Fruit fly (Drosophila melanogaster) whole organism, embryonic: ENCODE results near the gene Rnb.

Source experiments
- CG10366 ChIP-seq: fragments of 200-800 bp; sonication (Bioruptor generic); IDR thresholded peaks from 2 replicates; pipeline ENCODE4 v1.3.6; 2022; ENCODE audit warnings: missing biosample characterization, missing genetic modification characterization
- CG10654 ChIP-seq: fragments of 200-800 bp; sonication (Bioruptor generic); optimal IDR thresholded peaks from 2 replicates; lab custom pipeline; 2016; ENCODE audit warnings: missing biosample characterization, missing genetic modification characterization
- CG11504 ChIP-seq: fragments of 200-800 bp; sonication (Bioruptor generic); optimal IDR thresholded peaks from 3 replicates; lab custom pipeline; 2019; ENCODE audit warnings: missing biosample characterization, mild to moderate bottlenecking, missing genetic modification characterization, moderate library complexity
- CG11696 ChIP-seq: fragments of 200-800 bp; sonication (Bioruptor generic); IDR thresholded peaks from 2 replicates; pipeline ENCODE4 v1.3.6; 2022; ENCODE audit warnings: missing biosample characterization, missing genetic modification characterization
- CG12236 ChIP-seq: fragments of 200-800 bp; sonication (Bioruptor generic); optimal IDR thresholded peaks from 2 replicates; lab custom pipeline; 2016; ENCODE audit warnings: missing biosample characterization, missing genetic modification characterization
- CG13123 ChIP-seq: fragments of 200-800 bp; sonication (Bioruptor generic); optimal IDR thresholded peaks from 2 replicates; lab custom pipeline; 2016; ENCODE audit warnings: missing biosample characterization, missing genetic modification characterization
- CG2678 ChIP-seq: fragments of 200-800 bp; sonication (Bioruptor generic); optimal IDR thresholded peaks from 3 replicates; lab custom pipeline; 2019; ENCODE audit warnings: missing biosample characterization, mild to moderate bottlenecking, missing genetic modification characterization, moderate library complexity
- CG30403 ChIP-seq: fragments of 200-800 bp; sonication (Bioruptor generic); optimal IDR thresholded peaks from 3 replicates; lab custom pipeline; 2016; ENCODE audit warnings: missing biosample characterization, missing genetic modification characterization
- CG32532 ChIP-seq: fragments of 200-800 bp; sonication (Bioruptor generic); IDR thresholded peaks from 2 replicates; pipeline ENCODE4 v1.3.6; 2022; ENCODE audit warnings: missing biosample characterization, missing genetic modification characterization
- CG7987 ChIP-seq: fragments of 200-800 bp; sonication (Bioruptor generic); optimal IDR thresholded peaks from 2 replicates; lab custom pipeline; 2018; ENCODE audit warnings: missing biosample characterization, mild to moderate bottlenecking, missing genetic modification characterization, moderate library complexity
- CG8290 ChIP-seq, 3 experiments: fragments of 200-800 bp; sonication (Bioruptor generic); optimal IDR thresholded peaks; 2 replicates each; lab custom pipeline; 2016 to 2019; ENCODE audit warnings: missing biosample characterization in 3 of 3, missing genetic modification characterization in 3 of 3, mild to moderate bottlenecking in 2 of 3, moderate library complexity in 1 of 3
- CG9876 ChIP-seq: fragments of 200-800 bp; sonication (Bioruptor generic); optimal IDR thresholded peaks from 2 replicates; lab custom pipeline; 2016; ENCODE audit warnings: missing biosample characterization, missing genetic modification characterization
- CG9932 ChIP-seq: fragments of 200-800 bp; sonication (Bioruptor generic); IDR thresholded peaks from 2 replicates; pipeline ENCODE4 v1.3.6; 2022; ENCODE audit warnings: missing biosample characterization, missing genetic modification characterization
- Dbx ChIP-seq: fragments of 200-800 bp; sonication (Bioruptor generic); IDR thresholded peaks from 3 replicates; pipeline ENCODE4 v1.3.6; 2022; ENCODE audit warnings: missing biosample characterization, missing genetic modification characterization
- Dref ChIP-seq: fragments of 200-800 bp; sonication (Bioruptor generic); IDR thresholded peaks from 2 replicates; pipeline ENCODE4 v1.3.6; 2022; ENCODE audit warnings: missing biosample characterization, missing genetic modification characterization
- Ets97D ChIP-seq: fragments of 200-800 bp; sonication (Bioruptor generic); optimal IDR thresholded peaks from 3 replicates; lab custom pipeline; 2016; ENCODE audit warnings: missing biosample characterization, missing genetic modification characterization
- HHEX ChIP-seq: fragments of 200-800 bp; sonication (Bioruptor generic); optimal IDR thresholded peaks from 3 replicates; lab custom pipeline; 2017; ENCODE audit warnings: missing biosample characterization, mild to moderate bottlenecking, missing genetic modification characterization, missing genetic modification reagents
- HmgD ChIP-seq: fragments of 200-800 bp; sonication (Bioruptor generic); optimal IDR thresholded peaks from 3 replicates; lab custom pipeline; 2016; ENCODE audit warnings: missing biosample characterization, missing genetic modification characterization
- Hsf ChIP-seq: fragments of 200-800 bp; sonication (Bioruptor generic); optimal IDR thresholded peaks from 3 replicates; lab custom pipeline; 2016; ENCODE audit warnings: missing biosample characterization, missing genetic modification characterization
- MBD-R2 ChIP-seq: fragments of 200-800 bp; sonication (Bioruptor generic); IDR thresholded peaks from 2 replicates; pipeline ENCODE4 v1.3.6; 2022; ENCODE audit warnings: missing biosample characterization, missing genetic modification characterization
- Mad ChIP-seq: fragments of 200-800 bp; sonication (Bioruptor generic); optimal IDR thresholded peaks from 2 replicates; lab custom pipeline; 2016; ENCODE audit warnings: missing biosample characterization, missing genetic modification characterization
- Meics ChIP-seq: fragments of 200-800 bp; sonication (Bioruptor generic); optimal IDR thresholded peaks from 2 replicates; lab custom pipeline; 2017; ENCODE audit warnings: missing biosample characterization, mild to moderate bottlenecking, missing genetic modification characterization
- NFAT ChIP-seq: fragments of 200-800 bp; sonication (Bioruptor generic); IDR thresholded peaks from 2 replicates; pipeline ENCODE4 v1.3.6; 2022; ENCODE audit warnings: missing biosample characterization, missing genetic modification characterization
- Rfx ChIP-seq: fragments of 200-800 bp; sonication (Bioruptor generic); IDR thresholded peaks from 2 replicates; pipeline ENCODE4 v1.3.6; 2022; ENCODE audit warnings: missing biosample characterization, missing genetic modification characterization
- Taf1 ChIP-seq: fragments of 200-800 bp; sonication (Bioruptor generic); IDR thresholded peaks from 2 replicates; pipeline ENCODE4 v1.3.6; 2022; ENCODE audit warnings: missing biosample characterization, missing genetic modification characterization
- Trl ChIP-seq, 3 experiments: fragments of >200 bp in 2 of 3; fragments of 200-800 bp in 1 of 3; sonication (Bioruptor generic) in 1 of 3; optimal IDR thresholded peaks; 2 replicates in 1 of 3; 3 replicates in 2 of 3; lab custom pipeline; 2016 to 2017; ENCODE audit warnings: missing biosample characterization in 1 of 3, missing genetic modification characterization in 1 of 3
- Xbp1 ChIP-seq: fragments of 200-800 bp; sonication (Bioruptor generic); optimal IDR thresholded peaks from 3 replicates; lab custom pipeline; 2016; ENCODE audit warnings: missing biosample characterization, mild to moderate bottlenecking, missing genetic modification characterization
- crc ChIP-seq: fragments of 200-800 bp; sonication (Bioruptor generic); optimal IDR thresholded peaks from 2 replicates; lab custom pipeline; 2016; ENCODE audit warnings: missing biosample characterization, missing genetic modification characterization
- da ChIP-seq: fragments of 200-800 bp; sonication (Bioruptor generic); optimal IDR thresholded peaks from 2 replicates; lab custom pipeline; 2016; ENCODE audit warnings: missing biosample characterization, missing genetic modification characterization
- gem ChIP-seq: fragments of 200-800 bp; sonication (Bioruptor generic); optimal IDR thresholded peaks from 2 replicates; lab custom pipeline; 2019; ENCODE audit warnings: missing biosample characterization, mild to moderate bottlenecking, missing genetic modification characterization, moderate library complexity
- grau ChIP-seq: fragments of 200-800 bp; optimal IDR thresholded peaks from 3 replicates; lab custom pipeline; 2019; ENCODE audit warnings: missing biosample characterization, mild to moderate bottlenecking, missing genetic modification characterization, moderate library complexity
- hkb ChIP-seq, 2 experiments: fragments of 200-800 bp in 1 of 2; fragments of >200 bp in 1 of 2; sonication (Bioruptor generic) in 1 of 2; IDR thresholded peaks in 1 of 2; optimal IDR thresholded peaks in 1 of 2; 2 replicates each; pipeline versions ENCODE4 v1.3.6 to Lab custom; 2017 to 2022; ENCODE audit warnings: missing biosample characterization in 1 of 2, missing genetic modification characterization in 1 of 2
- kay ChIP-seq: fragments of 200-800 bp; sonication (Bioruptor generic); optimal IDR thresholded peaks from 2 replicates; lab custom pipeline; 2016; ENCODE audit warnings: missing biosample characterization, missing genetic modification characterization
- pb ChIP-seq: fragments of 200-800 bp; sonication (Bioruptor generic); optimal IDR thresholded peaks from 3 replicates; lab custom pipeline; 2016; ENCODE audit warnings: missing biosample characterization, missing genetic modification characterization
- row ChIP-seq: fragments of 200-800 bp; sonication (Bioruptor generic); IDR thresholded peaks from 3 replicates; pipeline ENCODE4 v1.3.6; 2022; ENCODE audit warnings: missing biosample characterization, missing genetic modification characterization
- slbo ChIP-seq: fragments of 200-800 bp; sonication (Bioruptor generic); IDR thresholded peaks from 2 replicates; pipeline ENCODE4 v1.3.6; 2022; ENCODE audit warnings: missing biosample characterization, missing genetic modification characterization

The Rnb gene

dm6 chr3R:29762297-29762696 lies 36.9 kb downstream of the Rnb start:
- TF ChIP-seq CG11504 (tag; lab: Kevin White, UChicago) (peak; percentile 7), CG7987 (GFP tag; lab: Kevin White, UChicago) (no peak), CG30403 (peak; percentile 7), HmgD (no peak), crc (GFP tag; lab: Kevin White, UChicago) (no peak), gem (peak; percentile 7), Ets97D (GFP tag; lab: Kevin White, UChicago) (no peak), Dbx (no peak), CG10654 (GFP tag; lab: Kevin White, UChicago) (no peak), slbo (GFP tag; lab: Robert Waterston, UW) (peak; percentile 12; the same call in 1 of the 2 replicates), hkb (optimal IDR thresholded peaks at IDR 0.05; lab: Kevin White, UChicago) (no peak), hkb (GFP tag; IDR thresholded peaks at IDR 0.05; lab: Robert Waterston, UW) (0 out of 2 replicates have a peak, but pooled peaks have one; percentile 19), Xbp1 (GFP tag; lab: Kevin White, UChicago) (no peak), pb (no peak), CG11696 (GFP tag; lab: Robert Waterston, UW) (no peak), Mad (no peak), Hsf (GFP tag; lab: Kevin White, UChicago) (no peak)
- TF ChIP-seq, all 482 proteins: peak for 5

DNA sequence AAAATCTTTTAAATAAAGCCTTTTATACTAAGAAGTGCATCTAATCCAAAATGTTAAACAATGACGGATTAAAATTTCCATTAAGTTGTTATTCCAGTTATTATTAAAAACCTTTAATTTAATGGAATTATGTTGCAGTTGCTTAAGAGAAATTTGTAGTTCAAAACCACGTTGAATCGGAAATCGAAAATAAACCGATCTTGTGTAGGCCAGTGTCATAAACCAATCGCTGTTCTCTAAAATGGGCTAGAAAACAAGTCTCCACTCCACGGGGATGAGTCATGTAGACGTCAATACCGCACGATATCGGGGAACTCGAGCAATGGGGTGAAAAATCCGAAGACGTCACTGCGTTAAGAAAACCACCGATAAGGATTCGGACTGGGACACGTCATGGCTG lies 37.6 kb downstream of the Rnb start:
- TF ChIP-seq kay (GFP tag; lab: Kevin White, UChicago) (peak; percentile 40), HHEX (GFP tag; lab: Kevin White, UChicago) (no peak), Rfx (GFP tag; lab: Robert Waterston, UW) (peak; percentile 25; the same call in 1 of the 2 replicates), CG9876 (GFP tag; lab: Kevin White, UChicago) (no peak), MBD-R2 (peak; percentile 16; the same call in 1 of the 2 replicates), row (peak; percentile 55; the same call in 2 of the 3 replicates), gem (peak; percentile 26), CG10366 (peak; percentile 7; the same call in 1 of the 2 replicates), Dref (no peak), grau (tag; lab: Kevin White, UChicago) (peak; percentile 9), slbo (GFP tag; lab: Robert Waterston, UW) (peak; percentile 47; the same call in 1 of the 2 replicates), CG9932 (GFP tag; lab: Robert Waterston, UW) (peak; percentile 45)

- TF ChIP-seq Trl (optimal IDR thresholded peaks at IDR 0.05; lab: Kevin White, UChicago) (peak; percentile 28 to 57), Trl (GFP tag; optimal IDR thresholded peaks at IDR 0.05; lab: Kevin White, UChicago) (no peak), CG2678 (tag; lab: Kevin White, UChicago) (peak; percentile 6), row (peak; percentile 50), CG13123 (GFP tag; lab: Kevin White, UChicago) (no peak), CG12236 (GFP tag; lab: Kevin White, UChicago) (no peak), CG8290 (GFP tag; optimal IDR thresholded peaks at IDR 0.05; lab: Kevin White, UChicago) (no peak), CG8290 (tag; optimal IDR thresholded peaks at IDR 0.05; lab: Kevin White, UChicago) (no peak), CG11504 (tag; lab: Kevin White, UChicago) (peak; percentile 13), NFAT (GFP tag; lab: Robert Waterston, UW) (0 out of 2 replicates have a peak, but pooled peaks have one; percentile 25), Taf1 (no peak), Rfx (GFP tag; lab: Robert Waterston, UW) (peak; percentile 21; the same call in 1 of the 2 replicates), da (no peak), Meics (GFP tag; lab: Kevin White, UChicago) (peak; percentile 1), CG32532 (GFP tag; lab: Robert Waterston, UW) (peak; percentile 49; the same call in 1 of the 2 replicates), grau (tag; lab: Kevin White, UChicago) (peak; percentile 26), gem (peak; percentile 11)
Observed at dm6 chr3R:29760042-29760441, 39.1 kb downstream of the Rnb start.
